Fruit fly (Drosophila melanogaster) whole organism, embryonic: ENCODE results near the gene Eno.

Source experiments
- Awh ChIP-seq: fragments of 200-800 bp; sonication (Bioruptor generic); IDR thresholded peaks from 2 replicates; pipeline ENCODE4, ENCODE4 v1.3.6; 2022; ENCODE audit warnings: missing biosample characterization, missing genetic modification characterization
- B-H2 ChIP-seq: fragments of 200-800 bp; sonication (Bioruptor generic); optimal IDR thresholded peaks from 2 replicates; lab custom pipeline; 2018; ENCODE audit warnings: missing biosample characterization, mild to moderate bottlenecking, missing genetic modification characterization
- Blimp-1 ChIP-seq: fragments of 200-800 bp; sonication (Bioruptor generic); optimal IDR thresholded peaks from 3 replicates; lab custom pipeline; 2018; ENCODE audit warnings: missing biosample characterization, missing genetic modification characterization, mild to moderate bottlenecking, moderate library complexity, missing genetic modification reagents
- CG1647 ChIP-seq: fragments of 200-800 bp; sonication (Bioruptor generic); optimal IDR thresholded peaks from 3 replicates; lab custom pipeline; 2016; ENCODE audit warnings: missing biosample characterization, missing genetic modification characterization
- CG16779 ChIP-seq: fragments of 200-800 bp; sonication (Bioruptor generic); IDR thresholded peaks from 2 replicates; pipeline ENCODE4 v1.3.6; 2022; ENCODE audit warnings: missing biosample characterization, missing genetic modification characterization
- CG16863 ChIP-seq: fragments of 200-800 bp; sonication (Bioruptor generic); optimal IDR thresholded peaks from 3 replicates; lab custom pipeline; 2016; ENCODE audit warnings: missing biosample characterization, missing genetic modification characterization
- CG17829 ChIP-seq: fragments of 200-800 bp; optimal IDR thresholded peaks from 2 replicates; lab custom pipeline; 2019; ENCODE audit warnings: missing biosample characterization, mild to moderate bottlenecking, missing genetic modification characterization, moderate library complexity
- CG18011 ChIP-seq: fragments of 200-800 bp; sonication (Bioruptor generic); optimal IDR thresholded peaks from 2 replicates; lab custom pipeline; 2017; ENCODE audit warnings: missing biosample characterization, missing genetic modification characterization, mild to moderate bottlenecking, moderate library complexity, missing genotype
- CG2120 ChIP-seq: fragments of 200-800 bp; sonication (Bioruptor generic); optimal IDR thresholded peaks from 3 replicates; lab custom pipeline; 2016; ENCODE audit warnings: missing biosample characterization, missing genetic modification characterization
- CG2875 ChIP-seq: fragments of 200-800 bp; sonication (Bioruptor generic); optimal IDR thresholded peaks from 2 replicates; lab custom pipeline; 2017; ENCODE audit warnings: missing biosample characterization, mild to moderate bottlenecking, missing genetic modification characterization, missing genetic modification reagents
- CG31388 ChIP-seq: fragments of 200-800 bp; sonication (Bioruptor generic); optimal IDR thresholded peaks from 2 replicates; lab custom pipeline; 2016; ENCODE audit warnings: missing biosample characterization, missing genetic modification characterization
- CG32532 ChIP-seq: fragments of 200-800 bp; sonication (Bioruptor generic); IDR thresholded peaks from 2 replicates; pipeline ENCODE4 v1.3.6; 2022; ENCODE audit warnings: missing biosample characterization, missing genetic modification characterization
- CG4328 ChIP-seq: fragments of 200-800 bp; sonication (Bioruptor generic); optimal IDR thresholded peaks from 3 replicates; lab custom pipeline; 2017; ENCODE audit warnings: missing biosample characterization, missing genetic modification reagents, missing genetic modification characterization
- CG7786 ChIP-seq: fragments of 200-800 bp; sonication (Bioruptor generic); optimal IDR thresholded peaks from 2 replicates; lab custom pipeline; 2016; ENCODE audit warnings: missing biosample characterization, missing genetic modification characterization
- CG7963 ChIP-seq: fragments of 200-800 bp; sonication (Bioruptor generic); IDR thresholded peaks from 3 replicates; pipeline ENCODE4 v1.3.6; 2022; ENCODE audit warnings: missing biosample characterization, missing genetic modification characterization; ENCODE audit not compliant: partially characterized antibody
- CG9817 ChIP-seq: fragments of 200-800 bp; sonication (Bioruptor generic); optimal IDR thresholded peaks from 2 replicates; lab custom pipeline; 2018; ENCODE audit warnings: missing biosample characterization, mild to moderate bottlenecking, missing genetic modification characterization, moderate library complexity
- CHES-1-like ChIP-seq: fragments of 200-800 bp; sonication (Bioruptor generic); optimal IDR thresholded peaks from 2 replicates; lab custom pipeline; 2016; ENCODE audit warnings: missing biosample characterization, missing genetic modification characterization
- Dbx ChIP-seq: fragments of 200-800 bp; sonication (Bioruptor generic); IDR thresholded peaks from 3 replicates; pipeline ENCODE4 v1.3.6; 2022; ENCODE audit warnings: missing biosample characterization, missing genetic modification characterization
- Dek ChIP-seq: fragments of 200-800 bp; sonication (Bioruptor generic); optimal IDR thresholded peaks from 3 replicates; lab custom pipeline; 2019; ENCODE audit warnings: missing biosample characterization, mild to moderate bottlenecking, missing genetic modification characterization, moderate library complexity
- Gug ChIP-seq: fragments of 200-800 bp; sonication (Bioruptor generic); IDR thresholded peaks from 4 replicates; pipeline ENCODE4 v1.3.6; 2022; ENCODE audit warnings: missing biosample characterization, missing genetic modification characterization
- Hey ChIP-seq: fragments of 200-800 bp; sonication (Bioruptor generic); optimal IDR thresholded peaks from 3 replicates; lab custom pipeline; 2018; ENCODE audit warnings: missing biosample characterization, mild to moderate bottlenecking, missing genetic modification characterization
- HmgD ChIP-seq: fragments of 200-800 bp; sonication (Bioruptor generic); optimal IDR thresholded peaks from 3 replicates; lab custom pipeline; 2016; ENCODE audit warnings: missing biosample characterization, missing genetic modification characterization
- Lpt ChIP-seq: fragments of >200 bp; optimal IDR thresholded peaks from 2 replicates; lab custom pipeline; 2018; ENCODE audit warnings: missing biosample characterization, missing genetic modification characterization
- Meics ChIP-seq: fragments of 200-800 bp; sonication (Bioruptor generic); optimal IDR thresholded peaks from 2 replicates; lab custom pipeline; 2017; ENCODE audit warnings: missing biosample characterization, mild to moderate bottlenecking, missing genetic modification characterization
- NC2β ChIP-seq: fragments of 200-800 bp; sonication (Bioruptor generic); optimal IDR thresholded peaks from 2 replicates; lab custom pipeline; 2016; ENCODE audit warnings: missing biosample characterization, missing genetic modification characterization
- NFAT ChIP-seq: fragments of 200-800 bp; sonication (Bioruptor generic); IDR thresholded peaks from 2 replicates; pipeline ENCODE4 v1.3.6; 2022; ENCODE audit warnings: missing biosample characterization, missing genetic modification characterization
- abd-A ChIP-seq: fragments of 200-800 bp; sonication (Bioruptor generic); optimal IDR thresholded peaks from 3 replicates; lab custom pipeline; 2019; ENCODE audit warnings: missing biosample characterization, mild to moderate bottlenecking, missing genetic modification characterization, moderate library complexity
- ash1 ChIP-seq: fragments of 200-800 bp; sonication (Bioruptor generic); optimal IDR thresholded peaks from 2 replicates; lab custom pipeline; 2018; ENCODE audit warnings: missing biosample characterization, mild to moderate bottlenecking, missing genetic modification characterization
- ato ChIP-seq: fragments of 200-800 bp; sonication (Bioruptor generic); IDR thresholded peaks from 2 replicates; pipeline ENCODE4 v1.3.6; 2022; ENCODE audit warnings: missing biosample characterization, missing genetic modification characterization; ENCODE audit not compliant: partially characterized antibody
- bcd ChIP-seq: fragments of 200-800 bp; sonication (Bioruptor generic); optimal IDR thresholded peaks from 2 replicates; lab custom pipeline; 2017; ENCODE audit warnings: missing biosample characterization, mild to moderate bottlenecking, missing genetic modification characterization
- bowl ChIP-seq: fragments of 200-800 bp; sonication (Bioruptor generic); IDR thresholded peaks from 2 replicates; pipeline ENCODE4 v1.3.6; 2022; ENCODE audit warnings: missing biosample characterization, missing genetic modification characterization
- bsh ChIP-seq, 2 experiments: fragments of 200-800 bp; sonication (Bioruptor generic); optimal IDR thresholded peaks; 2 replicates each; lab custom pipeline; 2017 to 2018; ENCODE audit warnings: mild to moderate bottlenecking in 2 of 2, missing biosample characterization in 2 of 2, missing genetic modification characterization in 2 of 2, moderate library complexity in 1 of 2
- crp ChIP-seq, 2 experiments: fragments of 200-800 bp; sonication (Bioruptor generic); optimal IDR thresholded peaks; 2 replicates in 1 of 2; 3 replicates in 1 of 2; lab custom pipeline; 2017; ENCODE audit warnings: missing biosample characterization in 2 of 2, missing genetic modification characterization in 2 of 2, mild to moderate bottlenecking in 1 of 2, moderate library complexity in 1 of 2
- dm ChIP-seq: fragments of 200-800 bp; sonication (Bioruptor generic); optimal IDR thresholded peaks from 3 replicates; lab custom pipeline; 2016; ENCODE audit warnings: missing biosample characterization, missing genetic modification characterization
- dmrt99B ChIP-seq: fragments of 200-800 bp; sonication (Bioruptor generic); optimal IDR thresholded peaks from 2 replicates; lab custom pipeline; 2018; ENCODE audit warnings: missing biosample characterization, mild to moderate bottlenecking, missing genetic modification characterization, moderate library complexity
- fd64A ChIP-seq: fragments of 200-800 bp; sonication (Bioruptor generic); optimal IDR thresholded peaks from 3 replicates; lab custom pipeline; 2018; ENCODE audit warnings: missing biosample characterization, mild to moderate bottlenecking, missing genetic modification characterization
- hbn ChIP-seq: fragments of 200-800 bp; sonication (Bioruptor generic); IDR thresholded peaks from 2 replicates; pipeline ENCODE4 v1.3.6; 2022; ENCODE audit warnings: missing biosample characterization, missing genetic modification characterization; ENCODE audit not compliant: partially characterized antibody
- mam ChIP-seq: fragments of 200-800 bp; sonication (Bioruptor generic); optimal IDR thresholded peaks from 3 replicates; lab custom pipeline; 2016; ENCODE audit warnings: missing biosample characterization, missing genetic modification characterization
- pb ChIP-seq: fragments of 200-800 bp; sonication (Bioruptor generic); optimal IDR thresholded peaks from 3 replicates; lab custom pipeline; 2016; ENCODE audit warnings: missing biosample characterization, missing genetic modification characterization
- pzg ChIP-seq: fragments of 200-800 bp; sonication (Bioruptor generic); optimal IDR thresholded peaks from 3 replicates; lab custom pipeline; 2018; ENCODE audit warnings: missing biosample characterization, mild to moderate bottlenecking, missing genetic modification characterization, moderate library complexity
- row ChIP-seq: fragments of 200-800 bp; sonication (Bioruptor generic); IDR thresholded peaks from 3 replicates; pipeline ENCODE4 v1.3.6; 2022; ENCODE audit warnings: missing biosample characterization, missing genetic modification characterization
- sr ChIP-seq: fragments of 200-800 bp; sonication (Bioruptor generic); IDR thresholded peaks from 3 replicates; pipeline ENCODE4 v1.3.6; 2022; ENCODE audit warnings: missing biosample characterization, missing genetic modification characterization
- stc ChIP-seq: fragments of 200-800 bp; sonication (Bioruptor generic); IDR thresholded peaks from 2 replicates; pipeline ENCODE4 v1.3.6; 2022; ENCODE audit warnings: missing biosample characterization, missing genetic modification characterization
- tap ChIP-seq: fragments of 200-800 bp; optimal IDR thresholded peaks from 3 replicates; lab custom pipeline; 2019; ENCODE audit warnings: missing biosample characterization, mild to moderate bottlenecking, missing genetic modification characterization, moderate library complexity
- toy ChIP-seq: fragments of 200-800 bp; sonication (Bioruptor generic); IDR thresholded peaks from 2 replicates; pipeline ENCODE4 v1.3.6; 2022; ENCODE audit warnings: missing biosample characterization, missing genetic modification characterization
- vfl ChIP-seq: fragments of 200-800 bp; sonication (Bioruptor generic); optimal IDR thresholded peaks from 2 replicates; lab custom pipeline; 2016; ENCODE audit warnings: missing biosample characterization, missing genetic modification characterization
- vnd ChIP-seq: fragments of 200-800 bp; sonication (Bioruptor generic); IDR thresholded peaks from 3 replicates; pipeline ENCODE4 v1.3.6; 2022; ENCODE audit warnings: missing biosample characterization, missing genetic modification characterization; ENCODE audit not compliant: partially characterized antibody
- zen2 ChIP-seq: fragments of 200-800 bp; sonication (Bioruptor generic); IDR thresholded peaks from 3 replicates; pipeline ENCODE4 v1.3.6; 2022; ENCODE audit warnings: missing biosample characterization, missing genetic modification characterization; ENCODE audit not compliant: partially characterized antibody

Gene Eno

DNA sequence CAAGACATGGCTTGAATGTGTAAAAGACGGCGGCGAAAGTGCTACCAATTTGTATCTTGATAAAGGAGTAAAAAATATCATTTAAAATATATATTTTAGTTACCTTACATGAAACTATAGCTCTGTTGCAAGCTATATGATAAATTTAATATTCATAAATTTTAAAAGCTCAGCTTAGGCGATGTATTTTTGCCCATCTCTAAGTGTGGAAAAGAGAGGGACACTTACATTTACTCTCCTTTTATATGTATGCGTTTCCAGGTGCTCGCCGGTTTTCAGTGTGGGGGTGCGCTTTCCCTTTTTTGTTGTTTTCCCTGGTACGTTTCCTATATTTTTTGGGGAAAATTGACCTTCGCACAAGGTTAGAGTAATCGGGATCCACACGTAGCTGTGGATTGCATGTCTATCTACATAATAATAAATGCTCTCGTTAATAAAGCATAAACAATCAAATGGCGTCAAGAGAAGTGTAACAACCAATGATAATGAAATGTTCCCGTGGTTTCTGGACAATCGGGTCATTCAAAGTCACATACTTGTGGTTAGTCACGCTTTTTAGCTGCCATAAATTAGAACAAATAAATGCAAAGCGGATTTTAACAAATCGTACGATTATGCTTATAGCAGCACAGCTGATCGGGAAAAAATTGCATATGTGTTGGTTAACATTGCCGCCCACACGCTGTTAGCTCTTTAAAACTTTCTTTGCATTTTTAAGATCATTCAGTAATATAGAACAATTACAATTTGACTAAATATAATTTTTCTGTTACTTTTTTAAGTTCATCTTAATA, 1.4 kb downstream of the Eno start (continued):
- TF ChIP-seq CG4328: peak; percentile 99
- no peak for TF ChIP-seq Lpt (GFP tag; lab: Kevin White, UChicago)
- TF ChIP-seq CG32532 (GFP tag; lab: Robert Waterston, UW): peak; percentile 97
- TF ChIP-seq stc (GFP tag; lab: Robert Waterston, UW): peak; percentile 95
- TF ChIP-seq sr (GFP tag; lab: Robert Waterston, UW): peak; percentile 62; the same call in 2 of the 3 replicates
- TF ChIP-seq CG16863 (GFP tag; lab: Kevin White, UChicago): peak; percentile 84
- TF ChIP-seq B-H2: peak; percentile 100
- TF ChIP-seq CG2120 (GFP tag; lab: Kevin White, UChicago): peak; percentile 98
- TF ChIP-seq hbn (GFP tag; lab: Robert Waterston, UW): peak; percentile 96
- peak; percentile 60 for TF ChIP-seq pb (GFP tag; lab: Kevin White, UChicago)
- TF ChIP-seq CG7786 (GFP tag; lab: Kevin White, UChicago): peak; percentile 82
- TF ChIP-seq bsh (GFP tag; optimal IDR thresholded peaks at IDR 0.05; lab: Kevin White, UChicago): peak; percentile 98
- no peak for TF ChIP-seq HmgD (GFP tag; lab: Kevin White, UChicago)
- peak; percentile 99 for TF ChIP-seq row (GFP tag; lab: Robert Waterston, UW)
- TF ChIP-seq bcd (GFP tag; lab: Kevin White, UChicago): peak; percentile 96
- TF ChIP-seq tap (tag; lab: Kevin White, UChicago): peak; percentile 93
- peak; percentile 99 for TF ChIP-seq Dbx (GFP tag; lab: Robert Waterston, UW)
- TF ChIP-seq Awh (GFP tag; lab: Robert Waterston, UW): peak; percentile 92
- TF ChIP-seq CG18011 (GFP tag; lab: Kevin White, UChicago): peak; percentile 91
- TF ChIP-seq mam (GFP tag; lab: Kevin White, UChicago): peak; percentile 89
- TF ChIP-seq toy (GFP tag; lab: Robert Waterston, UW): peak; percentile 93
- TF ChIP-seq dm (GFP tag; lab: Kevin White, UChicago): peak; percentile 78
- peak; percentile 49 for TF ChIP-seq NC2β (GFP tag; lab: Kevin White, UChicago)
- TF ChIP-seq vfl (GFP tag; lab: Kevin White, UChicago): peak; percentile 94
- TF ChIP-seq CG16779: peak; percentile 92
- TF ChIP-seq CG31388 (GFP tag; lab: Kevin White, UChicago): peak; percentile 83
- TF ChIP-seq bowl (GFP tag; lab: Robert Waterston, UW): peak; percentile 91
- peak; percentile 97 for TF ChIP-seq dmrt99B (tag; lab: Kevin White, UChicago)
- TF ChIP-seq Dek (tag; lab: Kevin White, UChicago): peak; percentile 98
- peak; percentile 97 for TF ChIP-seq Meics (GFP tag; lab: Kevin White, UChicago)
- no peak; the same call in 2 of the 3 replicates for TF ChIP-seq zen2 (GFP tag; lab: Robert Waterston, UW)
- TF ChIP-seq ato (GFP tag; lab: Robert Waterston, UW): peak; percentile 56; the same call in 1 of the 2 replicates
- peak; percentile 99 for TF ChIP-seq CG9817 (tag; lab: Kevin White, UChicago)
- peak; percentile 88 for TF ChIP-seq Hey (tag; lab: Kevin White, UChicago)
- TF ChIP-seq CG7963 (GFP tag; lab: Robert Waterston, UW): peak; percentile 58; the same call in 1 of the 3 replicates
- peak; percentile 36 for TF ChIP-seq ash1 (GFP tag; lab: Kevin White, UChicago)
- peak; percentile 94 for TF ChIP-seq abd-A (tag; lab: Kevin White, UChicago)
- TF ChIP-seq Blimp-1 (GFP tag; lab: Kevin White, UChicago): peak; percentile 94
- TF ChIP-seq CHES-1-like (GFP tag; lab: Kevin White, UChicago): peak; percentile 85
- TF ChIP-seq pzg (GFP tag; lab: Kevin White, UChicago): peak; percentile 39
- peak; percentile 75 for TF ChIP-seq fd64A (GFP tag; lab: Kevin White, UChicago)
- peak; percentile 92; the same call in 1 of the 2 replicates for TF ChIP-seq NFAT (GFP tag; lab: Robert Waterston, UW)
- peak; percentile 81 for TF ChIP-seq CG1647 (GFP tag; lab: Kevin White, UChicago)
- peak; percentile 94 for TF ChIP-seq vnd (GFP tag; lab: Robert Waterston, UW)
- peak; percentile 96 for TF ChIP-seq CG2875 (GFP tag; lab: Kevin White, UChicago)
- TF ChIP-seq CG17829 (tag; lab: Kevin White, UChicago): peak; percentile 93
- TF ChIP-seq crp (GFP tag; optimal IDR thresholded peaks at IDR 0.05; lab: Kevin White, UChicago): no peak
- TF ChIP-seq Gug (GFP tag; lab: Robert Waterston, UW): peak; percentile 90
